Worm (Caenorhabditis elegans): ENCODE data around the gene clec-137.

- TF ChIP-seq unc-39 (tag; optimal IDR thresholded peaks at IDR 0.05), result no peak
- no peak for TF ChIP-seq blmp-1 (tag; optimal IDR thresholded peaks at IDR 0.05; ENCODE audit: insufficient read depth)
- no peak for TF ChIP-seq nhr-77 (tag; optimal IDR thresholded peaks at IDR 0.05)
- no peak for TF ChIP-seq dmd-4 (tag; optimal IDR thresholded peaks at IDR 0.05)
Measured at ce11 chrII:4599838-4600237, 18.1 kb downstream of the clec-137 start.

All from whole organism, L2 larva.